Fruit fly (Drosophila melanogaster) whole organism, embryonic: Measurements from ENCODE around the gene CG7182.

Source experiments
- CG10321 ChIP-seq: fragments of 200-800 bp; sonication (Bioruptor generic); IDR thresholded peaks from 2 replicates; pipeline ENCODE4 v1.3.6; 2022; ENCODE audit warnings: missing biosample characterization, missing genetic modification characterization
- CG10462 ChIP-seq: fragments of 200-800 bp; sonication (Bioruptor generic); optimal IDR thresholded peaks from 2 replicates; lab custom pipeline; 2016; ENCODE audit warnings: missing biosample characterization, missing genetic modification characterization
- CG11398 ChIP-seq: fragments of 200-800 bp; sonication (Bioruptor generic); optimal IDR thresholded peaks from 2 replicates; lab custom pipeline; 2016; ENCODE audit warnings: missing biosample characterization, missing genetic modification characterization
- CG11456 ChIP-seq: fragments of 200-800 bp; sonication (Bioruptor generic); IDR thresholded peaks from 3 replicates; pipeline ENCODE4 v1.3.6; 2022; ENCODE audit warnings: missing biosample characterization, missing genetic modification characterization
- CG12942 ChIP-seq: fragments of 200-800 bp; sonication (Bioruptor generic); optimal IDR thresholded peaks from 3 replicates; lab custom pipeline; 2016; ENCODE audit warnings: missing biosample characterization, missing genetic modification characterization
- CG14050 ChIP-seq: fragments of 200-800 bp; sonication (Bioruptor generic); IDR thresholded peaks from 3 replicates; pipeline ENCODE4 v1.3.6; 2022; ENCODE audit warnings: missing biosample characterization, missing genetic modification characterization
- CG14860 ChIP-seq: fragments of 200-800 bp; sonication (Bioruptor generic); IDR thresholded peaks from 3 replicates; pipeline ENCODE4 v1.3.6; 2022; ENCODE audit warnings: missing biosample characterization, missing genetic modification characterization; ENCODE audit not compliant: partially characterized antibody
- CG15073 ChIP-seq: fragments of 200-800 bp; sonication (Bioruptor generic); optimal IDR thresholded peaks from 2 replicates; lab custom pipeline; 2016; ENCODE audit warnings: missing biosample characterization, missing genetic modification characterization
- CG1603 ChIP-seq: fragments of 200-800 bp; sonication (Bioruptor generic); optimal IDR thresholded peaks from 2 replicates; lab custom pipeline; 2019; ENCODE audit warnings: missing biosample characterization, mild to moderate bottlenecking, missing genetic modification characterization, moderate library complexity
- CG17612 ChIP-seq: fragments of 200-800 bp; sonication (Bioruptor generic); IDR thresholded peaks from 2 replicates; pipeline ENCODE4 v1.3.6; 2022; ENCODE audit warnings: missing biosample characterization, missing genetic modification characterization
- CG18599 ChIP-seq: fragments of 200-800 bp; sonication (Bioruptor generic); optimal IDR thresholded peaks from 3 replicates; lab custom pipeline; 2017; ENCODE audit warnings: missing biosample characterization, missing genetic modification characterization, mild to moderate bottlenecking, moderate library complexity, missing genetic modification reagents
- CG2712 ChIP-seq: fragments of 200-800 bp; optimal IDR thresholded peaks from 3 replicates; lab custom pipeline; 2019; ENCODE audit warnings: missing biosample characterization, mild to moderate bottlenecking, missing genetic modification characterization, moderate library complexity
- CG3281 ChIP-seq: fragments of 200-800 bp; sonication (Bioruptor generic); optimal IDR thresholded peaks from 3 replicates; lab custom pipeline; 2017; ENCODE audit warnings: missing biosample characterization, mild to moderate bottlenecking, missing genetic modification characterization
- CG3847 ChIP-seq: fragments of 200-800 bp; sonication (Bioruptor generic); IDR thresholded peaks from 2 replicates; pipeline ENCODE4 v1.3.6; 2022; ENCODE audit warnings: missing biosample characterization, missing genetic modification characterization
- CG3995 ChIP-seq: fragments of 200-800 bp; sonication (Bioruptor generic); optimal IDR thresholded peaks from 3 replicates; lab custom pipeline; 2016; ENCODE audit warnings: missing biosample characterization, missing genetic modification characterization
- CG43689 ChIP-seq: fragments of 200-800 bp; sonication (Bioruptor generic); IDR thresholded peaks from 2 replicates; pipeline ENCODE4 v1.3.6; 2022; ENCODE audit warnings: missing biosample characterization, missing genetic modification characterization
- CG6175 ChIP-seq: fragments of 200-800 bp; sonication (Bioruptor generic); IDR thresholded peaks from 3 replicates; pipeline ENCODE4 v1.3.6; 2022; ENCODE audit warnings: missing biosample characterization, missing genetic modification characterization
- CG6791 ChIP-seq: fragments of 200-800 bp; sonication (Bioruptor generic); IDR thresholded peaks from 3 replicates; pipeline ENCODE4 v1.3.6; 2022; ENCODE audit warnings: missing biosample characterization, missing genetic modification characterization; ENCODE audit not compliant: partially characterized antibody
- CG9797 ChIP-seq: fragments of 200-800 bp; sonication (Bioruptor generic); optimal IDR thresholded peaks from 3 replicates; lab custom pipeline; 2018; ENCODE audit warnings: missing biosample characterization, mild to moderate bottlenecking, missing genetic modification characterization
- Dfd ChIP-seq, 2 experiments: fragments of >200 bp; optimal IDR thresholded peaks; 2 replicates each; lab custom pipeline; 2017; ENCODE audit warnings: missing biosample characterization in 2 of 2, missing genetic modification characterization in 2 of 2
- Hand ChIP-seq: fragments of 200-800 bp; sonication (Bioruptor generic); optimal IDR thresholded peaks from 2 replicates; lab custom pipeline; 2017; ENCODE audit warnings: mild to moderate bottlenecking, missing biosample characterization, missing genetic modification reagents, missing genetic modification characterization
- Hmr ChIP-seq: fragments of 200-800 bp; sonication (Bioruptor generic); optimal IDR thresholded peaks from 3 replicates; lab custom pipeline; 2017; ENCODE audit warnings: mild to moderate bottlenecking, missing biosample characterization, missing genetic modification reagents, missing genetic modification characterization
- MTF-1 ChIP-seq: fragments of 200-800 bp; sonication (Bioruptor generic); optimal IDR thresholded peaks from 2 replicates; lab custom pipeline; 2018; ENCODE audit warnings: missing biosample characterization, mild to moderate bottlenecking, missing genetic modification characterization, borderline replicate concordance
- NC2α ChIP-seq: fragments of 200-800 bp; sonication (Bioruptor generic); optimal IDR thresholded peaks from 2 replicates; lab custom pipeline; 2016; ENCODE audit warnings: missing biosample characterization, missing genetic modification characterization
- Neu2 ChIP-seq: fragments of 200-800 bp; sonication (Bioruptor generic); optimal IDR thresholded peaks from 3 replicates; lab custom pipeline; 2016; ENCODE audit warnings: missing biosample characterization, missing genetic modification characterization, borderline replicate concordance
- Opbp ChIP-seq: fragments of 200-800 bp; sonication (Bioruptor generic); IDR thresholded peaks from 3 replicates; pipeline ENCODE4 v1.3.6; 2022; ENCODE audit warnings: missing biosample characterization, missing genetic modification characterization; ENCODE audit not compliant: partially characterized antibody
- PHDP ChIP-seq: fragments of 200-800 bp; sonication (Bioruptor generic); optimal IDR thresholded peaks from 3 replicates; lab custom pipeline; 2018; ENCODE audit warnings: missing biosample characterization, mild to moderate bottlenecking, missing genetic modification characterization, moderate library complexity
- Six4 ChIP-seq: fragments of 200-800 bp; sonication (Bioruptor generic); optimal IDR thresholded peaks from 2 replicates; lab custom pipeline; 2016; ENCODE audit warnings: missing biosample characterization, missing genetic modification characterization
- Spps ChIP-seq: fragments of 200-800 bp; sonication (Bioruptor generic); optimal IDR thresholded peaks from 2 replicates; lab custom pipeline; 2018; ENCODE audit warnings: missing biosample characterization, mild to moderate bottlenecking, missing genetic modification characterization
- Ssrp ChIP-seq: fragments of 200-800 bp; sonication (Bioruptor generic); optimal IDR thresholded peaks from 2 replicates; lab custom pipeline; 2018; ENCODE audit warnings: missing biosample characterization, mild to moderate bottlenecking, missing genetic modification characterization, moderate library complexity
- Stat92E ChIP-seq, 3 experiments: fragments of >200 bp in 2 of 3; fragments of 200-800 bp in 1 of 3; sonication (Bioruptor generic) in 1 of 3; optimal IDR thresholded peaks; 2 replicates each; lab custom pipeline; 2017 to 2019; ENCODE audit warnings: missing biosample characterization in 3 of 3, missing genetic modification characterization in 3 of 3, mild to moderate bottlenecking in 1 of 3, moderate library complexity in 1 of 3
- az2 ChIP-seq: fragments of 200-800 bp; sonication (Bioruptor generic); optimal IDR thresholded peaks from 3 replicates; lab custom pipeline; 2016; ENCODE audit warnings: missing biosample characterization, missing genetic modification characterization
- cad ChIP-seq: fragments of >200 bp; optimal IDR thresholded peaks from 2 replicates; lab custom pipeline; 2017; ENCODE audit warnings: missing biosample characterization, missing genetic modification characterization
- chinmo ChIP-seq: fragments of 200-800 bp; sonication (Bioruptor generic); IDR thresholded peaks from 4 replicates; pipeline ENCODE4 v1.3.6; 2022; ENCODE audit warnings: missing biosample characterization, missing genetic modification characterization; ENCODE audit not compliant: partially characterized antibody
- da ChIP-seq: fragments of 200-800 bp; sonication (Bioruptor generic); optimal IDR thresholded peaks from 2 replicates; lab custom pipeline; 2016; ENCODE audit warnings: missing biosample characterization, missing genetic modification characterization
- dmrt99B ChIP-seq: fragments of 200-800 bp; sonication (Bioruptor generic); optimal IDR thresholded peaks from 2 replicates; lab custom pipeline; 2018; ENCODE audit warnings: missing biosample characterization, mild to moderate bottlenecking, missing genetic modification characterization, moderate library complexity
- eyg ChIP-seq: fragments of 200-800 bp; sonication (Bioruptor generic); optimal IDR thresholded peaks from 3 replicates; lab custom pipeline; 2016; ENCODE audit warnings: missing biosample characterization, missing genetic modification characterization
- gt ChIP-seq: fragments of 200-800 bp; sonication (Bioruptor generic); IDR thresholded peaks from 2 replicates; pipeline ENCODE4 v1.3.6; 2022; ENCODE audit warnings: missing biosample characterization, missing genetic modification characterization
- h ChIP-seq: fragments of >200 bp; optimal IDR thresholded peaks from 2 replicates; lab custom pipeline; 2017
- ken ChIP-seq: fragments of 200-800 bp; sonication (Bioruptor generic); IDR thresholded peaks from 3 replicates; pipeline ENCODE4 v1.3.6; 2022; ENCODE audit warnings: missing biosample characterization, missing genetic modification characterization
- lbe ChIP-seq: fragments of 200-800 bp; sonication (Bioruptor generic); optimal IDR thresholded peaks from 2 replicates; lab custom pipeline; 2016; ENCODE audit warnings: missing biosample characterization, mild to moderate bottlenecking, missing genetic modification characterization
- lov ChIP-seq, 2 experiments: fragments of 200-800 bp in 1 of 2; fragments of >200 bp in 1 of 2; sonication (Bioruptor generic) in 1 of 2; IDR thresholded peaks in 1 of 2; optimal IDR thresholded peaks in 1 of 2; 2 replicates in 1 of 2; 3 replicates in 1 of 2; pipeline versions ENCODE4 v1.3.6 to Lab custom; 2017 to 2022; ENCODE audit warnings: missing biosample characterization in 1 of 2, missing genetic modification characterization in 1 of 2
- onecut ChIP-seq: fragments of 200-800 bp; sonication (Bioruptor generic); IDR thresholded peaks from 2 replicates; pipeline ENCODE4 v1.3.6; 2022; ENCODE audit warnings: missing biosample characterization, missing genetic modification characterization
- sc ChIP-seq, 3 experiments: fragments of >200 bp in 2 of 3; fragments of 200-800 bp in 1 of 3; sonication (Bioruptor generic) in 1 of 3; optimal IDR thresholded peaks; 2 replicates in 2 of 3; 3 replicates in 1 of 3; lab custom pipeline; 2017; ENCODE audit warnings: mild to moderate bottlenecking in 1 of 3, missing biosample characterization in 1 of 3, missing genetic modification characterization in 1 of 3, missing genetic modification reagents in 1 of 3
- sens ChIP-seq: fragments of 200-800 bp; sonication (Bioruptor generic); peaks from one replicate; lab custom pipeline; 2016; ENCODE audit warnings: missing biosample characterization, missing genetic modification characterization
- ssp ChIP-seq: fragments of 200-800 bp; sonication (Bioruptor generic); IDR thresholded peaks from 2 replicates; pipeline ENCODE4 v1.3.6; 2022; ENCODE audit warnings: missing biosample characterization, missing genetic modification characterization
- twi ChIP-seq: fragments of 200-800 bp; optimal IDR thresholded peaks from 2 replicates; lab custom pipeline; 2019; ENCODE audit warnings: missing biosample characterization, mild to moderate bottlenecking, missing genetic modification characterization, moderate library complexity
- usp ChIP-seq: fragments of >200 bp; optimal IDR thresholded peaks from 2 replicates; lab custom pipeline; 2017; ENCODE audit warnings: missing biosample characterization, missing genetic modification characterization
- vvl ChIP-seq: fragments of 200-800 bp; sonication (Bioruptor generic); IDR thresholded peaks from 2 replicates; pipeline ENCODE4 v1.3.6; 2022; ENCODE audit warnings: missing biosample characterization, missing genetic modification characterization
- zfh1 ChIP-seq: fragments of 200-800 bp; sonication (Bioruptor generic); IDR thresholded peaks from 3 replicates; pipeline ENCODE4 v1.3.6; 2022; ENCODE audit warnings: missing biosample characterization, missing genetic modification characterization

The CG7182 gene

DNA sequence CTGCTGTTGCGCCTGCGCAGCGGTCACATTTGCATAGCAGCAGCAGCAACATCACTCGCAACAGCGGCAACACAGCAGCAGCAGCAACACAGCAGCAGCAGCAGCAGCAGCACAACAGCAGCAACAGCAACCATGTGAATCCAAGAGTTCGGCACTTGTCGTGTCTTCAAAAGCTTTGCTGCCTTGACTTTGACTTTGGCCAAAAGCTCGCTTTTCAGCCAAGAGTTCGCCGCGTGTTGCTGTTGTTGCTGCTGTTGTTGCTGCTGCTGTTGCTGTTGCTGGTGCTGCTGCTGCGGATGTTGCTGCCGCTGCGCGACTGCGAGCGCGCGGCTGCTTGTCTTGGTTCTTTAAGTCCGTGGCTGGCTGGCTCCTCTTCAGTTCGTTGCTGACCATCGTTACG, 25.9 kb upstream of the CG7182 start, which contains the start of gene ImpE1 (continued):
- TF ChIP-seq Neu2 (no peak), dmrt99B (tag; lab: Kevin White, UChicago) (no peak), NC2α (GFP tag; lab: Kevin White, UChicago) (no peak), onecut (GFP tag; lab: Robert Waterston, UW) (no peak), Six4 (GFP tag; lab: Kevin White, UChicago) (no peak), usp (no peak), da (GFP tag; lab: Kevin White, UChicago) (no peak), CG3847 (GFP tag; lab: Robert Waterston, UW) (no peak), CG14050 (GFP tag; lab: Robert Waterston, UW) (no peak), Stat92E (GFP tag; optimal IDR thresholded peaks at IDR 0.05; lab: Kevin White, UChicago) (no peak), CG11456 (GFP tag; lab: Robert Waterston, UW) (0 out of 3 replicates have a peak, but pooled peaks have one; percentile 5), CG1603 (no peak), CG12942 (GFP tag; lab: Kevin White, UChicago) (no peak), cad (no peak), chinmo (GFP tag; lab: Robert Waterston, UW) (0 out of 4 replicates have a peak, but pooled peaks have one; percentile 72), ssp (no peak), gt (GFP tag; lab: Robert Waterston, UW) (no peak), CG9797 (GFP tag; lab: Kevin White, UChicago) (no peak), vvl (peak; percentile 48; the same call in 1 of the 2 replicates), zfh1 (no peak), Spps (tag; lab: Kevin White, UChicago) (no peak), MTF-1 (GFP tag; lab: Kevin White, UChicago) (no peak), Ssrp (tag; lab: Kevin White, UChicago) (no peak), sc (optimal IDR thresholded peaks at IDR 0.05; lab: Kevin White, UChicago) (no peak), sc (GFP tag; optimal IDR thresholded peaks at IDR 0.05; lab: Kevin White, UChicago) (no peak), CG3281 (GFP tag; lab: Kevin White, UChicago) (no peak), CG43689 (GFP tag; lab: Robert Waterston, UW) (no peak), ken (GFP tag; lab: Robert Waterston, UW) (no peak), CG10321 (GFP tag; lab: Robert Waterston, UW) (no peak), CG6791 (GFP tag; lab: Robert Waterston, UW) (no peak), h (lab: Kevin White, UChicago) (no peak), CG2712 (no peak), CG10462 (no peak), Hand (no peak), lov (optimal IDR thresholded peaks at IDR 0.05; lab: Kevin White, UChicago) (no peak), lov (GFP tag; IDR thresholded peaks at IDR 0.05; lab: Robert Waterston, UW) (no peak), CG15073 (GFP tag; lab: Kevin White, UChicago) (no peak), az2 (GFP tag; lab: Kevin White, UChicago) (no peak), Dfd (GFP tag; optimal IDR thresholded peaks at IDR 0.05; lab: Kevin White, UChicago) (peak in 1 of 2 experiments; percentile 89), PHDP (tag; lab: Kevin White, UChicago) (no peak), CG6175 (GFP tag; lab: Robert Waterston, UW) (peak; percentile 75; the same call in 2 of the 3 replicates), CG11398 (GFP tag; lab: Kevin White, UChicago) (no peak), eyg (no peak), CG14860 (GFP tag; lab: Robert Waterston, UW) (no peak), CG3995 (GFP tag; lab: Kevin White, UChicago) (no peak), CG17612 (GFP tag; lab: Robert Waterston, UW) (no peak), sens (GFP tag; lab: Kevin White, UChicago) (peak; percentile 14), CG18599 (no peak), twi (no peak), lbe (GFP tag; lab: Kevin White, UChicago) (no peak), Hmr (GFP tag; lab: Kevin White, UChicago) (no peak), Opbp (no peak)
